Worm (Caenorhabditis elegans): ENCODE data around the gene K01A6.6.

ce11 chrIV:11779028-11779427, 43.9 kb downstream of the K01A6.6 start, which contains the start of gene lpr-2:
- TF ChIP-seq nfya-1 (tag; optimal IDR thresholded peaks at IDR 0.05) (no peak), ceh-45 (GFP tag; IDR thresholded peaks at IDR 0.05) (no peak), pha-4 (tag; optimal IDR thresholded peaks at IDR 0.05) (no peak), rnt-1 (tag; optimal IDR thresholded peaks at IDR 0.05) (no peak), ceh-9 (tag; optimal IDR thresholded peaks at IDR 0.05) (no peak), dmd-4 (tag; optimal IDR thresholded peaks at IDR 0.05; ENCODE audit: borderline replicate concordance) (no peak), nhr-11 (tag; optimal IDR thresholded peaks at IDR 0.05) (no peak), pqm-1 (tag; optimal IDR thresholded peaks at IDR 0.05) (no peak), ceh-6 (GFP tag; optimal IDR thresholded peaks at IDR 0.05) (no peak), F13H6.1 (tag; optimal IDR thresholded peaks at IDR 0.05) (no peak), unc-86 (tag; optimal IDR thresholded peaks at IDR 0.05) (no peak), pros-1 (tag; optimal IDR thresholded peaks at IDR 0.05) (no peak)

Data from whole organism, late embryonic.